Fruit fly (Drosophila melanogaster) whole organism, embryonic: ENCODE results near the gene CG10584.

Experiments
- CG10543 ChIP-seq: fragments of 200-800 bp; sonication (Bioruptor generic); optimal IDR thresholded peaks from 3 replicates; lab custom pipeline; 2017; ENCODE audit warnings: missing biosample characterization, mild to moderate bottlenecking, missing genetic modification characterization, moderate library complexity
- CG12219 ChIP-seq: fragments of 200-800 bp; sonication (Bioruptor generic); optimal IDR thresholded peaks from 3 replicates; lab custom pipeline; 2018; ENCODE audit warnings: missing biosample characterization, mild to moderate bottlenecking, missing genetic modification characterization
- CG12299 ChIP-seq: fragments of 200-800 bp; sonication (Bioruptor generic); optimal IDR thresholded peaks from 2 replicates; lab custom pipeline; 2018; ENCODE audit warnings: missing biosample characterization, mild to moderate bottlenecking, missing genetic modification characterization
- CG1233 ChIP-seq: fragments of 200-800 bp; sonication (Bioruptor generic); optimal IDR thresholded peaks from 4 replicates; lab custom pipeline; 2018; ENCODE audit warnings: missing biosample characterization, mild to moderate bottlenecking, missing genetic modification characterization
- CG13775 ChIP-seq: fragments of 200-800 bp; sonication (Bioruptor generic); optimal IDR thresholded peaks from 3 replicates; lab custom pipeline; 2017; ENCODE audit warnings: missing biosample characterization, mild to moderate bottlenecking, missing genetic modification characterization
- CG15269 ChIP-seq: fragments of 200-800 bp; sonication (Bioruptor generic); optimal IDR thresholded peaks from 2 replicates; lab custom pipeline; 2018; ENCODE audit warnings: missing biosample characterization, mild to moderate bottlenecking, missing genetic modification characterization, moderate library complexity
- CG16779 ChIP-seq: fragments of 200-800 bp; sonication (Bioruptor generic); IDR thresholded peaks from 2 replicates; pipeline ENCODE4 v1.3.6; 2022; ENCODE audit warnings: missing biosample characterization, missing genetic modification characterization
- CG17361 ChIP-seq: fragments of 200-800 bp; sonication (Bioruptor generic); IDR thresholded peaks from 3 replicates; pipeline ENCODE4 v1.3.6; 2022; ENCODE audit warnings: missing biosample characterization, missing genetic modification characterization
- CG17912 ChIP-seq: fragments of 200-800 bp; sonication (Bioruptor generic); optimal IDR thresholded peaks from 2 replicates; lab custom pipeline; 2018; ENCODE audit warnings: missing biosample characterization, mild to moderate bottlenecking, missing genetic modification characterization
- CG32772 ChIP-seq: fragments of 200-800 bp; sonication (Bioruptor generic); IDR thresholded peaks from 2 replicates; pipeline ENCODE4 v1.3.6; 2022; ENCODE audit warnings: missing biosample characterization, missing genetic modification characterization
- CG4617 ChIP-seq: fragments of 200-800 bp; sonication (Bioruptor generic); optimal IDR thresholded peaks from 3 replicates; lab custom pipeline; 2016; ENCODE audit warnings: missing biosample characterization, missing genetic modification characterization, borderline replicate concordance
- CG4730 ChIP-seq: fragments of 200-800 bp; sonication (Bioruptor generic); IDR thresholded peaks from 2 replicates; pipeline ENCODE4 v1.3.6; 2022; ENCODE audit warnings: missing biosample characterization, missing genetic modification characterization
- CG6854 ChIP-seq: fragments of 200-800 bp; sonication (Bioruptor generic); optimal IDR thresholded peaks from 3 replicates; lab custom pipeline; 2017; ENCODE audit warnings: missing biosample characterization, mild to moderate bottlenecking, missing genetic modification characterization
- CG7357 ChIP-seq: fragments of 200-800 bp; sonication (Bioruptor generic); IDR thresholded peaks from 3 replicates; pipeline ENCODE4 v1.3.6; 2022; ENCODE audit warnings: missing biosample characterization, missing genetic modification characterization
- CG7372 ChIP-seq: fragments of 200-800 bp; sonication (Bioruptor generic); IDR thresholded peaks from 2 replicates; pipeline ENCODE4 v1.3.6; 2022; ENCODE audit warnings: missing biosample characterization, missing genetic modification characterization
- CG8765 ChIP-seq: fragments of 200-800 bp; sonication (Bioruptor generic); IDR thresholded peaks from 2 replicates; pipeline ENCODE4 v1.3.6; 2022; ENCODE audit warnings: missing biosample characterization, missing genetic modification characterization
- Doc3 ChIP-seq: fragments of 200-800 bp; sonication (Bioruptor generic); IDR thresholded peaks from 3 replicates; pipeline ENCODE4 v1.3.6; 2022; ENCODE audit warnings: missing biosample characterization, missing genetic modification characterization; ENCODE audit not compliant: partially characterized antibody
- Fer1 ChIP-seq: fragments of 200-800 bp; sonication (Bioruptor generic); optimal IDR thresholded peaks from 2 replicates; lab custom pipeline; 2017; ENCODE audit warnings: missing biosample characterization, mild to moderate bottlenecking, missing genetic modification characterization
- Hand ChIP-seq: fragments of 200-800 bp; sonication (Bioruptor generic); optimal IDR thresholded peaks from 2 replicates; lab custom pipeline; 2017; ENCODE audit warnings: mild to moderate bottlenecking, missing biosample characterization, missing genetic modification reagents, missing genetic modification characterization
- Lhr ChIP-seq: fragments of 200-800 bp; sonication (Bioruptor generic); optimal IDR thresholded peaks from 3 replicates; lab custom pipeline; 2017; ENCODE audit warnings: mild to moderate bottlenecking, missing biosample characterization, missing genetic modification reagents, missing genetic modification characterization
- Lpt ChIP-seq: fragments of >200 bp; optimal IDR thresholded peaks from 2 replicates; lab custom pipeline; 2018; ENCODE audit warnings: missing biosample characterization, missing genetic modification characterization
- MBD-R2 ChIP-seq: fragments of 200-800 bp; sonication (Bioruptor generic); IDR thresholded peaks from 2 replicates; pipeline ENCODE4 v1.3.6; 2022; ENCODE audit warnings: missing biosample characterization, missing genetic modification characterization
- Mad ChIP-seq: fragments of 200-800 bp; sonication (Bioruptor generic); optimal IDR thresholded peaks from 2 replicates; lab custom pipeline; 2016; ENCODE audit warnings: missing biosample characterization, missing genetic modification characterization
- Trl ChIP-seq, 3 experiments: fragments of >200 bp in 2 of 3; fragments of 200-800 bp in 1 of 3; sonication (Bioruptor generic) in 1 of 3; optimal IDR thresholded peaks; 2 replicates in 1 of 3; 3 replicates in 2 of 3; lab custom pipeline; 2016 to 2017; ENCODE audit warnings: missing biosample characterization in 1 of 3, missing genetic modification characterization in 1 of 3
- abd-A ChIP-seq: fragments of 200-800 bp; sonication (Bioruptor generic); optimal IDR thresholded peaks from 3 replicates; lab custom pipeline; 2019; ENCODE audit warnings: missing biosample characterization, mild to moderate bottlenecking, missing genetic modification characterization, moderate library complexity
- bab2 ChIP-seq: fragments of 200-800 bp; sonication (Bioruptor generic); optimal IDR thresholded peaks from 2 replicates; lab custom pipeline; 2016; ENCODE audit warnings: missing biosample characterization, missing genetic modification characterization
- bbx ChIP-seq: fragments of 200-800 bp; sonication (Bioruptor generic); IDR thresholded peaks from 2 replicates; pipeline ENCODE4 v1.3.6; 2022; ENCODE audit warnings: missing biosample characterization, missing genetic modification characterization; ENCODE audit not compliant: partially characterized antibody
- br ChIP-seq: fragments of >200 bp; optimal IDR thresholded peaks from 2 replicates; lab custom pipeline; 2017
- cg ChIP-seq: fragments of 200-800 bp; sonication (Bioruptor generic); optimal IDR thresholded peaks from 3 replicates; lab custom pipeline; 2019; ENCODE audit warnings: missing biosample characterization, mild to moderate bottlenecking, missing genetic modification characterization, moderate library complexity
- dimm ChIP-seq: fragments of 200-800 bp; sonication (Bioruptor generic); IDR thresholded peaks from 2 replicates; pipeline ENCODE4 v1.3.6; 2022; ENCODE audit warnings: missing biosample characterization, missing genetic modification characterization
- disco-r ChIP-seq: fragments of 200-800 bp; sonication (Bioruptor generic); optimal IDR thresholded peaks from 2 replicates; lab custom pipeline; 2016; ENCODE audit warnings: missing biosample characterization, missing genetic modification characterization
- dmrt11E ChIP-seq: fragments of 200-800 bp; sonication (Bioruptor generic); optimal IDR thresholded peaks from 3 replicates; lab custom pipeline; 2018; ENCODE audit warnings: missing biosample characterization, mild to moderate bottlenecking, missing genetic modification characterization, moderate library complexity
- en ChIP-seq: fragments of 200-800 bp; sonication (Bioruptor generic); optimal IDR thresholded peaks from 2 replicates; lab custom pipeline; 2016; ENCODE audit warnings: missing biosample characterization, missing genetic modification characterization
- ewg ChIP-seq: fragments of 200-800 bp; sonication (Bioruptor generic); optimal IDR thresholded peaks from 3 replicates; lab custom pipeline; 2017; ENCODE audit warnings: mild to moderate bottlenecking, missing biosample characterization, missing genetic modification reagents, missing genetic modification characterization
- gcm2 ChIP-seq: fragments of 200-800 bp; sonication (Bioruptor generic); optimal IDR thresholded peaks from 2 replicates; lab custom pipeline; 2016; ENCODE audit warnings: missing biosample characterization, missing genetic modification characterization
- grn ChIP-seq: fragments of 200-800 bp; sonication (Bioruptor generic); optimal IDR thresholded peaks from 3 replicates; lab custom pipeline; 2017; ENCODE audit warnings: missing biosample characterization, missing genetic modification characterization
- lbe ChIP-seq: fragments of 200-800 bp; sonication (Bioruptor generic); optimal IDR thresholded peaks from 2 replicates; lab custom pipeline; 2016; ENCODE audit warnings: missing biosample characterization, mild to moderate bottlenecking, missing genetic modification characterization
- pum ChIP-seq: fragments of 200-800 bp; sonication (Bioruptor generic); optimal IDR thresholded peaks from 2 replicates; lab custom pipeline; 2016; ENCODE audit warnings: missing biosample characterization, missing genetic modification characterization
- pzg ChIP-seq: fragments of 200-800 bp; sonication (Bioruptor generic); optimal IDR thresholded peaks from 3 replicates; lab custom pipeline; 2018; ENCODE audit warnings: missing biosample characterization, mild to moderate bottlenecking, missing genetic modification characterization, moderate library complexity
- rib ChIP-seq: fragments of 200-800 bp; sonication (Bioruptor generic); IDR thresholded peaks from 2 replicates; pipeline ENCODE4 v1.3.6; 2022; ENCODE audit warnings: missing biosample characterization, missing genetic modification characterization
- run ChIP-seq: fragments of 200-800 bp; sonication (Bioruptor generic); optimal IDR thresholded peaks from 3 replicates; lab custom pipeline; 2018; ENCODE audit warnings: missing biosample characterization, mild to moderate bottlenecking, missing genetic modification characterization
- salm ChIP-seq: fragments of 200-800 bp; sonication (Bioruptor generic); optimal IDR thresholded peaks from 2 replicates; lab custom pipeline; 2018; ENCODE audit warnings: missing biosample characterization, mild to moderate bottlenecking, missing genetic modification characterization
- sc ChIP-seq, 3 experiments: fragments of >200 bp in 2 of 3; fragments of 200-800 bp in 1 of 3; sonication (Bioruptor generic) in 1 of 3; optimal IDR thresholded peaks; 2 replicates in 2 of 3; 3 replicates in 1 of 3; lab custom pipeline; 2017; ENCODE audit warnings: mild to moderate bottlenecking in 1 of 3, missing biosample characterization in 1 of 3, missing genetic modification characterization in 1 of 3, missing genetic modification reagents in 1 of 3
- ssp ChIP-seq: fragments of 200-800 bp; sonication (Bioruptor generic); IDR thresholded peaks from 2 replicates; pipeline ENCODE4 v1.3.6; 2022; ENCODE audit warnings: missing biosample characterization, missing genetic modification characterization
- tgo ChIP-seq: fragments of 200-800 bp; sonication (Bioruptor generic); IDR thresholded peaks from 3 replicates; pipeline ENCODE4 v1.3.6; 2022; ENCODE audit warnings: missing biosample characterization, missing genetic modification characterization
- tin ChIP-seq: fragments of 200-800 bp; sonication (Bioruptor generic); optimal IDR thresholded peaks from 3 replicates; lab custom pipeline; 2016; ENCODE audit warnings: missing biosample characterization, missing genetic modification characterization
- tio ChIP-seq: fragments of 200-800 bp; sonication (Bioruptor generic); optimal IDR thresholded peaks from 2 replicates; lab custom pipeline; 2017; ENCODE audit warnings: missing biosample characterization, missing genetic modification characterization, inconsistent platforms
- trh ChIP-seq: fragments of 200-800 bp; sonication (Bioruptor generic); optimal IDR thresholded peaks from 2 replicates; lab custom pipeline; 2016; ENCODE audit warnings: missing biosample characterization, missing genetic modification characterization
- wdn ChIP-seq: fragments of 200-800 bp; sonication (Bioruptor generic); IDR thresholded peaks from 2 replicates; pipeline ENCODE4 v1.3.6; 2022; ENCODE audit warnings: missing biosample characterization, missing genetic modification characterization
- zfh1 ChIP-seq: fragments of 200-800 bp; sonication (Bioruptor generic); IDR thresholded peaks from 3 replicates; pipeline ENCODE4 v1.3.6; 2022; ENCODE audit warnings: missing biosample characterization, missing genetic modification characterization

The CG10584 gene

dm6 chr3L:21053763-21054162 lies 22.6 kb upstream of the CG10584 start (continued):
- TF ChIP-seq CG15269: peak; percentile 73
- no peak for TF ChIP-seq sc (optimal IDR thresholded peaks at IDR 0.05; lab: Kevin White, UChicago)
- peak; percentile 38 for TF ChIP-seq sc (GFP tag; optimal IDR thresholded peaks at IDR 0.05; lab: Kevin White, UChicago)
- no peak for TF ChIP-seq Trl (optimal IDR thresholded peaks at IDR 0.05; lab: Kevin White, UChicago)
- no peak for TF ChIP-seq Trl (GFP tag; optimal IDR thresholded peaks at IDR 0.05; lab: Kevin White, UChicago)
- peak; percentile 53; the same call in 1 of the 2 replicates for TF ChIP-seq CG7372 (GFP tag; lab: Robert Waterston, UW)
- TF ChIP-seq rib: no peak
- TF ChIP-seq CG1233: peak; percentile 52
- peak; percentile 50; the same call in 1 of the 2 replicates for TF ChIP-seq dimm (GFP tag; lab: Robert Waterston, UW)
- peak; percentile 75 for TF ChIP-seq Fer1 (GFP tag; lab: Kevin White, UChicago)
- no peak for TF ChIP-seq trh
- peak; percentile 26; the same call in 1 of the 2 replicates for TF ChIP-seq CG16779 (GFP tag; lab: Robert Waterston, UW)
- TF ChIP-seq cg (GFP tag; lab: Kevin White, UChicago): no peak
- peak; percentile 58 for TF ChIP-seq run (tag; lab: Kevin White, UChicago)
- no peak for TF ChIP-seq en (GFP tag; lab: Kevin White, UChicago)
- no peak for TF ChIP-seq CG17912 (GFP tag; lab: Kevin White, UChicago)
- TF ChIP-seq Doc3: no peak
- TF ChIP-seq salm (tag; lab: Kevin White, UChicago): peak; percentile 73
- TF ChIP-seq abd-A (tag; lab: Kevin White, UChicago): peak; percentile 82
- peak; percentile 66 for TF ChIP-seq CG10543 (GFP tag; lab: Kevin White, UChicago)
- peak; percentile 22 for TF ChIP-seq CG6854 (GFP tag; lab: Kevin White, UChicago)
- TF ChIP-seq Lhr (GFP tag; lab: Kevin White, UChicago): peak; percentile 17
- TF ChIP-seq tgo (GFP tag; lab: Robert Waterston, UW): peak; percentile 64; the same call in 2 of the 3 replicates
- TF ChIP-seq bab2 (GFP tag; lab: Kevin White, UChicago): peak; percentile 51
- no peak for TF ChIP-seq lbe (GFP tag; lab: Kevin White, UChicago)
- peak; percentile 59 for TF ChIP-seq ssp (GFP tag; lab: Robert Waterston, UW)
- TF ChIP-seq CG12299 (tag; lab: Kevin White, UChicago): peak; percentile 72
- TF ChIP-seq pum (GFP tag; lab: Kevin White, UChicago): peak; percentile 43
- peak; percentile 72; the same call in 2 of the 3 replicates for TF ChIP-seq CG17361
- no peak for TF ChIP-seq Lpt
- no peak for TF ChIP-seq bbx (GFP tag; lab: Robert Waterston, UW)
- peak; percentile 83 for TF ChIP-seq zfh1 (GFP tag; lab: Robert Waterston, UW)
- TF ChIP-seq CG4730 (GFP tag; lab: Robert Waterston, UW): peak; percentile 41; the same call in 1 of the 2 replicates
- no peak for TF ChIP-seq br (lab: Kevin White, UChicago)
- TF ChIP-seq grn (GFP tag; lab: Kevin White, UChicago): peak; percentile 54
- TF ChIP-seq gcm2 (GFP tag; lab: Kevin White, UChicago): peak; percentile 31
- no peak for TF ChIP-seq CG8765 (GFP tag; lab: Robert Waterston, UW)
- TF ChIP-seq CG32772 (GFP tag; lab: Robert Waterston, UW): peak; percentile 62
- peak; percentile 39; the same call in 1 of the 3 replicates for TF ChIP-seq CG7357 (GFP tag; lab: Robert Waterston, UW)
- TF ChIP-seq MBD-R2 (GFP tag; lab: Robert Waterston, UW): peak; percentile 29; the same call in 1 of the 2 replicates
- TF ChIP-seq Mad (GFP tag; lab: Kevin White, UChicago): peak; percentile 44
- peak; percentile 75 for TF ChIP-seq tin (GFP tag; lab: Kevin White, UChicago)
- TF ChIP-seq ewg: peak; percentile 58
- TF ChIP-seq dmrt11E (tag; lab: Kevin White, UChicago): peak; percentile 64
- no peak for TF ChIP-seq disco-r (GFP tag; lab: Kevin White, UChicago)
- no peak for TF ChIP-seq pzg (GFP tag; lab: Kevin White, UChicago)
- peak; percentile 50 for TF ChIP-seq tio (GFP tag; lab: Kevin White, UChicago)
- no peak for TF ChIP-seq wdn (GFP tag; lab: Robert Waterston, UW)
- peak; percentile 63 for TF ChIP-seq CG12219 (GFP tag; lab: Kevin White, UChicago)
- TF ChIP-seq Hand (GFP tag; lab: Kevin White, UChicago): no peak
- peak; percentile 49 for TF ChIP-seq CG13775 (GFP tag; lab: Kevin White, UChicago)
- peak; percentile 0 for TF ChIP-seq CG4617
